Fruit fly (Drosophila melanogaster): ENCODE results near the gene GC1.

The GC1 gene

dm6 chr3R:12016828-12017280 lies 49.3 kb downstream of the GC1 start, which contains the start of the genes DCAF12 and Spt3 (continued):
- no peak for TF ChIP-seq gfzf (GFP tag; optimal IDR thresholded peaks at IDR 0.05)
- peak; percentile 7 for TF ChIP-seq slou (GFP tag; optimal IDR thresholded peaks at IDR 0.05)
- peak; percentile 3 for TF ChIP-seq Lhr (GFP tag; optimal IDR thresholded peaks at IDR 0.05)
- peak; percentile 10 for TF ChIP-seq salm (tag; optimal IDR thresholded peaks at IDR 0.05)
- TF ChIP-seq HmgD (GFP tag; optimal IDR thresholded peaks at IDR 0.05): no peak
- no peak for TF ChIP-seq Dip2 (GFP tag; IDR thresholded peaks at IDR 0.05)
- no peak for TF ChIP-seq Neu2 (GFP tag; optimal IDR thresholded peaks at IDR 0.05; ENCODE audit: borderline replicate concordance)
- TF ChIP-seq ap (GFP tag; IDR thresholded peaks at IDR 0.05): no peak
- no peak for TF ChIP-seq sens-2 (GFP tag; IDR thresholded peaks at IDR 0.05)
- TF ChIP-seq CG17328 (GFP tag; IDR thresholded peaks at IDR 0.05): no peak
- no peak for TF ChIP-seq CG11398 (GFP tag; optimal IDR thresholded peaks at IDR 0.05)
- no peak for TF ChIP-seq CG8089 (GFP tag; optimal IDR thresholded peaks at IDR 0.05)
- TF ChIP-seq Sox100B (GFP tag; optimal IDR thresholded peaks at IDR 0.05): no peak
- peak; percentile 96 for TF ChIP-seq vnd (GFP tag; IDR thresholded peaks at IDR 0.05; ENCODE audit: partially characterized antibody)
- no peak for TF ChIP-seq Ets97D (GFP tag; optimal IDR thresholded peaks at IDR 0.05)
- no peak for TF ChIP-seq CG33213 (GFP tag; optimal IDR thresholded peaks at IDR 0.05)
- TF ChIP-seq CG1647 (GFP tag; optimal IDR thresholded peaks at IDR 0.05): no peak
- peak; percentile 82 for TF ChIP-seq stwl (tag; optimal IDR thresholded peaks at IDR 0.05)
- TF ChIP-seq Chrac-16 (GFP tag; optimal IDR thresholded peaks at IDR 0.05): peak; percentile 35
- peak; percentile 98 for TF ChIP-seq Scr (GFP tag; IDR thresholded peaks at IDR 0.05; ENCODE audit: partially characterized antibody)
- TF ChIP-seq Mes4 (GFP tag; optimal IDR thresholded peaks at IDR 0.05): no peak
- no peak for TF ChIP-seq hth (optimal IDR thresholded peaks at IDR 0.05)
- peak; percentile 1 for TF ChIP-seq CG12299 (tag; optimal IDR thresholded peaks at IDR 0.05)
- TF ChIP-seq scrt (GFP tag; optimal IDR thresholded peaks at IDR 0.05): peak; percentile 44
- TF ChIP-seq CG31388 (GFP tag; optimal IDR thresholded peaks at IDR 0.05): no peak
- TF ChIP-seq dati (GFP tag; IDR thresholded peaks at IDR 0.05): no peak
- peak; percentile 49 for TF ChIP-seq lmd (GFP tag; IDR thresholded peaks at IDR 0.05)
- peak; percentile 43; the same call in 1 of the 2 replicates for TF ChIP-seq sob (GFP tag; IDR thresholded peaks at IDR 0.05)
- peak; percentile 12 for TF ChIP-seq CG16815 (GFP tag; optimal IDR thresholded peaks at IDR 0.05)
- TF ChIP-seq CG9797 (GFP tag; optimal IDR thresholded peaks at IDR 0.05): peak; percentile 12
- no peak for TF ChIP-seq dm (GFP tag; optimal IDR thresholded peaks at IDR 0.05)
- peak; percentile 70 for TF ChIP-seq Xrp1 (GFP tag; IDR thresholded peaks at IDR 0.05)
- TF ChIP-seq Elba2 (GFP tag; optimal IDR thresholded peaks at IDR 0.05): no peak
- no peak for TF ChIP-seq CG7745 (tag; optimal IDR thresholded peaks at IDR 0.05)
- TF ChIP-seq Dad (GFP tag; optimal IDR thresholded peaks at IDR 0.05): no peak
- no peak for TF ChIP-seq Trl (optimal IDR thresholded peaks at IDR 0.05)
- no peak for TF ChIP-seq Trl (GFP tag; optimal IDR thresholded peaks at IDR 0.05)
- no peak for TF ChIP-seq sc (optimal IDR thresholded peaks at IDR 0.05)
- TF ChIP-seq sc (GFP tag; optimal IDR thresholded peaks at IDR 0.05): peak; percentile 29
- peak; percentile 98 for TF ChIP-seq Dll (GFP tag; IDR thresholded peaks at IDR 0.05; ENCODE audit: partially characterized antibody)
- TF ChIP-seq CG8478 (optimal IDR thresholded peaks at IDR 0.05): no peak
- TF ChIP-seq CG1792 (GFP tag; optimal IDR thresholded peaks at IDR 0.05): no peak
- peak; percentile 49; the same call in 1 of the 3 replicates for TF ChIP-seq Dbx (GFP tag; IDR thresholded peaks at IDR 0.05)
- peak; percentile 72 for TF ChIP-seq CG6272 (GFP tag; IDR thresholded peaks at IDR 0.05)
- TF ChIP-seq exex (tag; optimal IDR thresholded peaks at IDR 0.05): no peak
- TF ChIP-seq cas (GFP tag; IDR thresholded peaks at IDR 0.05): 0 out of 2 replicates have a peak, but pooled peaks have one; percentile 33
- TF ChIP-seq MBD-R2 (GFP tag; IDR thresholded peaks at IDR 0.05): peak; percentile 92
- TF ChIP-seq NFAT (GFP tag; IDR thresholded peaks at IDR 0.05): no peak
- no peak for TF ChIP-seq sim (GFP tag; IDR thresholded peaks at IDR 0.05)
- no peak for TF ChIP-seq CG14050 (GFP tag; IDR thresholded peaks at IDR 0.05)
- TF ChIP-seq Ptx1 (GFP tag; IDR thresholded peaks at IDR 0.05): peak; percentile 71
- no peak for TF ChIP-seq Ets65A (GFP tag)
- TF ChIP-seq D (optimal IDR thresholded peaks at IDR 0.05): no peak
- peak; percentile 38 for TF ChIP-seq D (GFP tag; optimal IDR thresholded peaks at IDR 0.05)
